Worm (Caenorhabditis elegans): Measurements from ENCODE around the gene Y65A5A.2.

The Y65A5A.2 gene

DNA sequence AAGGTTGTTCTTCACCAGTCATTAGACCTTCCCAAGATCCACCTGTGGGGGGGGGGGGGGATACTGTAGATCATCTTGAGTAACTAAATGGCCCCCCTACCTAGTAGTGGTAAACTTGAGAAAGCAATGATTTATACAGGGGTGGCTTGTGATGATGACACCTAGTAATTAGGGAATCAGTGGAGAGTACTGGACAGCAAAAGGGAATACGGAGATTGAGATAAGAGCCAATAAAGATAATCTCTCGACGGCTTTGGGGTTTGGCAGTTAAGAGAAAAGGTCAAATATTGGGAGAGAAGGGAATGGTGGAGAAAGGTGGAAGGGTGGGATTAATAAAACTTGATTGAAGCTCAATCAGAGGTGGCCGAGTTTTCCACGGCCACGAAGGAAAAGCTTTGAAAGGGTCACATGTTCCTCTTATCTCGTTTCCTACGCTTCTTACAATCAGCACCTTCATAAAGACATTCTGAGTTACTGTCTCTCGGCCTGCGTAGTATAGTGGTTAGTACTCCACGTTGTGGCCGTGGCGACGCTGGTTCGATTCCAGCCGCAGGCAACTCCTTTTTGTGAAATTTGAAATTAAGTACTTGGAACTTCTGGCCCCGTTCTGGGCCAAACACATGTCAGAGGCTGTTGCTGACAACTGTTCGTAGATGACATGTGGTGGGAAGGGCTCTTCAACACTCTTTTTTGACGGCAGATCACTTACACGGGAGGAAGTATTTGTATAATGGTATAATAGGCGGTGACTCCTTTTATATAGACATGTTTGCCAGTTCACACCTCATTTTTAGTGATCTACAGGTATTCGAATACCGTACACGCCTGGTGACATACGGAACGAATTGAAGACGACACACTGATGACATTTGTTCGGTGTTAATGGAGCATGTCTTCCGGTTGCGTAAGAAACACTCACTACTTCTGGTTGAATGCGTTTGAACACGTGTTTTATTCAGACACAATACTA is 11.1 kb upstream of the Y65A5A.2 start (continued):
- TF ChIP-seq nhr-28 (tag; optimal IDR thresholded peaks at IDR 0.05) = no peak
- no peak for TF ChIP-seq swsn-7 (tag; optimal IDR thresholded peaks at IDR 0.05)
- TF ChIP-seq ztf-4 (tag; optimal IDR thresholded peaks at IDR 0.05) = no peak
- no peak for TF ChIP-seq sptf-1 (tag; optimal IDR thresholded peaks at IDR 0.05)
- TF ChIP-seq vab-15 (tag; optimal IDR thresholded peaks at IDR 0.05) = no peak
- TF ChIP-seq fkh-8 (tag; optimal IDR thresholded peaks at IDR 0.05) = no peak
- TF ChIP-seq C34B4.2 (tag; optimal IDR thresholded peaks at IDR 0.05) = no peak
- TF ChIP-seq skn-1 (tag; optimal IDR thresholded peaks at IDR 0.05) = no peak
- peak; percentile 48 for TF ChIP-seq snu-23 (GFP tag; optimal IDR thresholded peaks at IDR 0.05)
- TF ChIP-seq fkh-10 (GFP tag; optimal IDR thresholded peaks at IDR 0.05) = no peak
- no peak for TF ChIP-seq nhr-237 (tag; optimal IDR thresholded peaks at IDR 0.05)
- no peak for TF ChIP-seq sup-37 (GFP tag; optimal IDR thresholded peaks at IDR 0.05)
- peak in 1 of 2 experiments; percentile 65 for TF ChIP-seq lin-35 (GFP tag; optimal IDR thresholded peaks at IDR 0.05)
- no peak for TF ChIP-seq fkh-4 (tag; optimal IDR thresholded peaks at IDR 0.05; ENCODE audit: borderline replicate concordance)
- no peak for TF ChIP-seq aha-1 (tag; optimal IDR thresholded peaks at IDR 0.05)
- TF ChIP-seq nhr-12 (tag; optimal IDR thresholded peaks at IDR 0.05) = no peak
- TF ChIP-seq jun-1 (tag; optimal IDR thresholded peaks at IDR 0.05) = no peak
- TF ChIP-seq efl-1 (optimal IDR thresholded peaks at IDR 0.05) = no peak
- peak in 1 of 2 experiments; percentile 82 for TF ChIP-seq efl-1 (GFP tag; optimal IDR thresholded peaks at IDR 0.05 in 1 of 2)
- TF ChIP-seq irx-1 (tag; optimal IDR thresholded peaks at IDR 0.05) = no peak
- TF ChIP-seq unc-30 (tag; optimal IDR thresholded peaks at IDR 0.05) = no peak
- 0 out of 2 replicates have a peak, but pooled peaks have one; percentile 13 for TF ChIP-seq nhr-19 (GFP tag; conservative IDR thresholded peaks at IDR 0.05)
- TF ChIP-seq efl-3 (GFP tag; optimal IDR thresholded peaks at IDR 0.05) = peak; percentile 17
- peak in 1 of 3 experiments; percentile 30 for TF ChIP-seq ceh-82 (tag; optimal IDR thresholded peaks at IDR 0.05)
- TF ChIP-seq egl-13 (tag; optimal IDR thresholded peaks at IDR 0.05) = no peak
- no peak for TF ChIP-seq nhr-77 (tag; optimal IDR thresholded peaks at IDR 0.05)
- TF ChIP-seq tlp-1 (tag; optimal IDR thresholded peaks at IDR 0.05) = no peak
- no peak for TF ChIP-seq pag-3 (tag; optimal IDR thresholded peaks at IDR 0.05; ENCODE audit: borderline replicate concordance, insufficient read depth)
- no peak for TF ChIP-seq ceh-90 (tag; optimal IDR thresholded peaks at IDR 0.05)
- no peak for TF ChIP-seq tbx-2 (tag; optimal IDR thresholded peaks at IDR 0.05)
- no peak for TF ChIP-seq F16B12.6 (tag; optimal IDR thresholded peaks at IDR 0.05)
- TF ChIP-seq dpl-1 (GFP tag; optimal IDR thresholded peaks at IDR 0.05) = peak in 1 of 3 experiments; percentile 23
- no peak for TF ChIP-seq isw-1 (GFP tag; IDR thresholded peaks at IDR 0.05)
- TF ChIP-seq lsy-2 (tag; optimal IDR thresholded peaks at IDR 0.05) = no peak
- no peak for TF ChIP-seq pax-3 (tag; optimal IDR thresholded peaks at IDR 0.05)
- TF ChIP-seq elt-2 (tag; optimal IDR thresholded peaks at IDR 0.05) = peak; percentile 25
- no peak for TF ChIP-seq xbp-1 (tag; optimal IDR thresholded peaks at IDR 0.05)
- TF ChIP-seq nhr-90 (tag; optimal IDR thresholded peaks at IDR 0.05; ENCODE audit: poor library complexity) = peak; percentile 53
- no peak for TF ChIP-seq mdl-1 (tag; optimal IDR thresholded peaks at IDR 0.05)
- TF ChIP-seq alr-1 (tag; optimal IDR thresholded peaks at IDR 0.05; ENCODE audit: borderline replicate concordance) = no peak
- no peak; the same call in 1 of the 2 replicates for TF ChIP-seq grh-1 (GFP tag; IDR thresholded peaks at IDR 0.05)
- TF ChIP-seq blmp-1 (tag; optimal IDR thresholded peaks at IDR 0.05) = peak; percentile 35
- no peak for TF ChIP-seq mab-9 (GFP tag; IDR thresholded peaks at IDR 0.05)
- no peak for TF ChIP-seq C04F5.9 (tag; optimal IDR thresholded peaks at IDR 0.05)
- peak; percentile 1 for TF ChIP-seq mep-1 (tag; optimal IDR thresholded peaks at IDR 0.05)
- peak in 1 of 6 experiments; percentile 9 for TF ChIP-seq elt-3 (tag; optimal IDR thresholded peaks at IDR 0.05)
- no peak for TF ChIP-seq ces-1 (GFP tag; optimal IDR thresholded peaks at IDR 0.05)

Data from whole organism, L1 larva.